Worm (Caenorhabditis elegans) whole organism, L3 larva: Measurements from ENCODE around the gene mrp-4.

Source experiments
- ceh-28 ChIP-seq: fragments of 150-350 bp; optimal IDR thresholded peaks from 2 replicates; lab custom pipeline; 2014; ENCODE audit warnings: missing biosample characterization, missing genetic modification reagents, missing genetic modification characterization
- lsy-12 ChIP-seq: sonication (generic microtip); optimal IDR thresholded peaks from 2 replicates; lab custom pipeline; 2016; ENCODE audit warnings: mild to moderate bottlenecking, missing genetic modification characterization, missing compliant biosample characterization
- nhr-237 ChIP-seq: fragments of 150-350 bp; optimal IDR thresholded peaks from 2 replicates; lab custom pipeline; 2014; ENCODE audit warnings: missing biosample characterization, missing genetic modification characterization

ce11 chrX:9931362-9931761, 47.3 kb downstream of the mrp-4 start, which contains the start of gene nra-3:
- TF ChIP-seq lsy-12, result no peak
- TF ChIP-seq ceh-28 (tag; lab: Kevin White, UChicago), result no peak
- no peak for TF ChIP-seq nhr-237 (tag; lab: Kevin White, UChicago)
